Worm (Caenorhabditis elegans) whole organism, young adult: ENCODE measurements around the gene T22C8.6.
A peak's percentile ranks its signal among the peaks of the same experiment; 100 is the strongest.

Experiments
- B0019.2 ChIP-seq: fragments of 200-800 bp; sonication (Bioruptor generic); conservative IDR thresholded peaks from 2 replicates; pipeline ENCODE4 v1.3.6; 2022; ENCODE audit warnings: missing genetic modification reagents, missing genetic modification characterization, missing compliant biosample characterization
- C06A6.2 ChIP-seq: fragments of 200-800 bp; sonication (Bioruptor generic); conservative IDR thresholded peaks from 2 replicates; pipeline ENCODE4 v1.3.6; 2022; ENCODE audit warnings: missing genetic modification characterization, missing compliant biosample characterization
- F52B5.7 ChIP-seq: sonication (generic microtip); optimal IDR thresholded peaks from 2 replicates; lab custom pipeline; 2016; ENCODE audit warnings: mild to moderate bottlenecking, missing genetic modification characterization, missing compliant biosample characterization
- F55B11.4 ChIP-seq: sonication (generic microtip); optimal IDR thresholded peaks from 2 replicates; lab custom pipeline; 2016; ENCODE audit warnings: missing compliant biosample characterization, missing genetic modification characterization, borderline replicate concordance; ENCODE audit not compliant: insufficient read depth
- F57A8.1 ChIP-seq: fragments of 200-800 bp; sonication (Bioruptor generic); optimal IDR thresholded peaks from 2 replicates; lab custom pipeline; 2018; ENCODE audit warnings: mild to moderate bottlenecking, missing genetic modification characterization, moderate library complexity, missing compliant biosample characterization
- K11D2.4 ChIP-seq: fragments of 200-800 bp; sonication (Bioruptor generic); IDR thresholded peaks from 2 replicates; pipeline ENCODE4 v1.3.6; 2022; ENCODE audit warnings: missing genetic modification reagents, missing genetic modification characterization, missing compliant biosample characterization
- Y53F4B.3 ChIP-seq: fragments of 200-800 bp; sonication (Bioruptor generic); IDR thresholded peaks from 2 replicates; pipeline ENCODE4 v1.3.6; 2022; ENCODE audit warnings: missing genetic modification reagents, missing genetic modification characterization, missing compliant biosample characterization
- Y56A3A.18 ChIP-seq: fragments of 200-800 bp; sonication (Bioruptor generic); IDR thresholded peaks from 2 replicates; pipeline ENCODE4 v1.3.6; 2022; ENCODE audit warnings: missing genetic modification reagents, missing genetic modification characterization, missing compliant biosample characterization
- Y79H2A.3 ChIP-seq: fragments of 200-800 bp; sonication (Bioruptor generic); conservative IDR thresholded peaks from 2 replicates; pipeline ENCODE4 v1.3.6; 2022; ENCODE audit warnings: missing genetic modification reagents, missing genetic modification characterization, missing compliant biosample characterization
- ZK185.1 ChIP-seq: sonication (generic microtip); optimal IDR thresholded peaks from 2 replicates; lab custom pipeline; 2016; ENCODE audit warnings: mild to moderate bottlenecking, missing genetic modification characterization, missing compliant biosample characterization; ENCODE audit not compliant: poor library complexity, severe bottlenecking
- bed-1 ChIP-seq: fragments of 200-800 bp; sonication (Bioruptor generic); IDR thresholded peaks from 2 replicates; pipeline ENCODE4 v1.3.6; 2022; ENCODE audit warnings: missing genetic modification reagents, missing genetic modification characterization, missing compliant biosample characterization
- bed-2 ChIP-seq: fragments of 200-800 bp; sonication (Bioruptor generic); IDR thresholded peaks from 2 replicates; pipeline ENCODE4 v1.3.6; 2022; ENCODE audit warnings: missing genetic modification reagents, missing genetic modification characterization, missing compliant biosample characterization
- ceh-100 ChIP-seq: fragments of 200-800 bp; sonication (Bioruptor generic); IDR thresholded peaks from 2 replicates; pipeline ENCODE4 v1.3.6; 2022; ENCODE audit warnings: missing genetic modification reagents, missing genetic modification characterization, missing compliant biosample characterization
- ekl-4 ChIP-seq: fragments of 200-800 bp; sonication (Bioruptor generic); IDR thresholded peaks from 2 replicates; pipeline ENCODE4 v1.3.6; 2022; ENCODE audit warnings: missing genetic modification reagents, missing genetic modification characterization, missing compliant biosample characterization
- hlh-12 ChIP-seq: sonication (generic microtip); optimal IDR thresholded peaks from 2 replicates; lab custom pipeline; 2016; ENCODE audit warnings: missing genetic modification characterization, missing compliant biosample characterization
- hlh-26 ChIP-seq: fragments of 200-800 bp; sonication (Bioruptor generic); conservative IDR thresholded peaks from 2 replicates; pipeline ENCODE4 v1.3.6; 2022; ENCODE audit warnings: missing genetic modification reagents, missing genetic modification characterization, missing compliant biosample characterization
- hmg-1.2 ChIP-seq: fragments of 200-800 bp; sonication (Bioruptor generic); IDR thresholded peaks from 2 replicates; pipeline ENCODE4 v1.3.6; 2022; ENCODE audit warnings: missing genetic modification reagents, missing genetic modification characterization, missing compliant biosample characterization
- lag-1 ChIP-seq: fragments of 200-800 bp; sonication (Bioruptor generic); IDR thresholded peaks from 2 replicates; pipeline ENCODE4 v1.3.6; 2022; ENCODE audit warnings: missing genetic modification reagents, missing genetic modification characterization, missing compliant biosample characterization
- let-526 ChIP-seq: fragments of 200-800 bp; sonication (Bioruptor generic); IDR thresholded peaks from 2 replicates; pipeline ENCODE4 v1.3.6; 2022; ENCODE audit warnings: missing genetic modification reagents, missing genetic modification characterization, missing compliant biosample characterization
- let-607 ChIP-seq, 2 experiments: fragments of 200-800 bp in 1 of 2; sonication (Bioruptor generic) in 1 of 2; sonication (generic microtip) in 1 of 2; optimal IDR thresholded peaks; 2 replicates each; lab custom pipeline; 2016 to 2018; ENCODE audit warnings: mild to moderate bottlenecking in 2 of 2, missing compliant biosample characterization in 2 of 2, missing genetic modification characterization in 2 of 2, moderate library complexity in 2 of 2, missing genotype in 1 of 2
- lin-54 ChIP-seq: fragments of 200-800 bp; sonication (Bioruptor generic); optimal IDR thresholded peaks from 2 replicates; lab custom pipeline; 2018; ENCODE audit warnings: mild to moderate bottlenecking, missing genetic modification characterization, missing compliant biosample characterization
- mel-28 ChIP-seq: sonication (generic microtip); optimal IDR thresholded peaks from 2 replicates; lab custom pipeline; 2016; ENCODE audit warnings: borderline replicate concordance, mild to moderate bottlenecking, missing genetic modification characterization, missing compliant biosample characterization
- mes-4 ChIP-seq: sonication (generic microtip); optimal IDR thresholded peaks from 2 replicates; lab custom pipeline; 2016; ENCODE audit warnings: missing genotype, missing genetic modification characterization, missing compliant biosample characterization
- nhr-80 ChIP-seq: sonication (generic microtip); optimal IDR thresholded peaks from 2 replicates; lab custom pipeline; 2016; ENCODE audit warnings: missing genetic modification characterization, missing compliant biosample characterization
- nhr-90 ChIP-seq: sonication (generic microtip); optimal IDR thresholded peaks from 2 replicates; lab custom pipeline; 2016; ENCODE audit warnings: missing genotype, mild to moderate bottlenecking, missing genetic modification characterization, missing compliant biosample characterization
- pbrm-1 ChIP-seq: fragments of 200-800 bp; sonication (Bioruptor generic); IDR thresholded peaks from 2 replicates; pipeline ENCODE4 v1.3.6; 2022; ENCODE audit warnings: missing genetic modification reagents, missing genetic modification characterization, missing compliant biosample characterization
- pha-4 ChIP-seq: fragments of 150-350 bp; sonication (generic microtip); optimal IDR thresholded peaks from 2 replicates; lab custom pipeline; 2014; ENCODE audit warnings: missing biosample characterization, missing genetic modification reagents, missing genetic modification characterization
- rec-8 ChIP-seq, 2 experiments: sonication (generic microtip); optimal IDR thresholded peaks; 2 replicates each; lab custom pipeline; 2016; ENCODE audit warnings: mild to moderate bottlenecking in 2 of 2, missing genetic modification characterization in 2 of 2, missing genetic modification reagents in 2 of 2, missing genotype in 2 of 2, missing biosample characterization in 1 of 2, missing compliant biosample characterization in 1 of 2, moderate library complexity in 1 of 2
- repo-1 ChIP-seq: sonication (generic microtip); optimal IDR thresholded peaks from 2 replicates; lab custom pipeline; 2017; ENCODE audit warnings: mild to moderate bottlenecking, missing genetic modification characterization, missing compliant biosample characterization
- sea-2 ChIP-seq: fragments of 200-800 bp; sonication (Bioruptor generic); IDR thresholded peaks from 2 replicates; pipeline ENCODE4 v1.3.6; 2022; ENCODE audit warnings: missing genetic modification characterization, missing compliant biosample characterization
- unc-130 ChIP-seq: sonication (generic microtip); optimal IDR thresholded peaks from 2 replicates; lab custom pipeline; 2016; ENCODE audit warnings: missing genetic modification reagents, missing genetic modification characterization, missing compliant biosample characterization
- unc-62 ChIP-seq: fragments of 150-350 bp; optimal IDR thresholded peaks from 2 replicates; lab custom pipeline; 2014; ENCODE audit warnings: missing biosample characterization, missing genetic modification reagents, missing genetic modification characterization
- zim-3 ChIP-seq: sonication (generic microtip); optimal IDR thresholded peaks from 2 replicates; lab custom pipeline; 2017; ENCODE audit warnings: mild to moderate bottlenecking, missing genetic modification characterization, moderate library complexity, missing compliant biosample characterization
- ztf-22 ChIP-seq: fragments of 200-800 bp; sonication (Bioruptor generic); optimal IDR thresholded peaks from 2 replicates; lab custom pipeline; 2018; ENCODE audit warnings: mild to moderate bottlenecking, missing genetic modification characterization, moderate library complexity, missing compliant biosample characterization

The T22C8.6 gene

DNA sequence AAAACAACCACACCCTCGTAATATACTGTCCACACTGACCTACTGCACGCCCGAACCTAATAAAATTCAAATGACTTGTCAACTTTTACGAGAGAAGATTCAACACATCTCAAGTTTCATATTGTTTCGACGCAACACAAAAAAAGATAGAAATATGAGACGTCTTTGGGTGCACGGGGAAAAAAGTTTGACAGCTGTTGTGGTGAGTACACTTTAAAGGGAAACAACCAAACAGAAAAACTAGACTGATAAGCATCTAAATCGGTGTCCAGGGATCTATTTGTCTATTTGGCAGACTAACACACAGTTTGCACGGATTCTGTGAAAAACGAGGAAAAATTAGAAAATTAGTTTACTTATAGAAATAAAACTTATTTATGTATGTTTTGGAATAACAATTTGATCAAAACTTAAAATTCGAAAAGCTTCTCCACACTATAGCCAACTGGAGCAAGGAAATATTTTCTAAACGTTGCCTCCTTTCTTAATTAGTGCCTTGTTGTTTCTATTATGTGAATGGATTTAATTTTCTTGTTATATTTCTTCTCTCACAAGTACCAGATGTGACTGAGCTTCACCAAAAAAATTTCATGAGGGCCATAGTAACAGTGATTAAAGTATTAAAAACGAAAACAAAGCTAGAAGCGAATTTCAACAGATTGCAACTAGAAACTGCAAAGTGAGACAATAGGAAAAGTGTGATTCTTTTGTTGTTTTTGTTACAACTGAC is 13.7 kb upstream of the T22C8.6 start:
- TF ChIP-seq let-526 (GFP tag; lab: Robert Waterston, UW) = no peak
- TF ChIP-seq C06A6.2 (GFP tag; lab: Robert Waterston, UW) = no peak
- no peak for TF ChIP-seq mes-4
- no peak for TF ChIP-seq ekl-4
- TF ChIP-seq B0019.2 (GFP tag; lab: Robert Waterston, UW) = no peak
- TF ChIP-seq Y53F4B.3 (GFP tag; lab: Robert Waterston, UW) = no peak
- no peak for TF ChIP-seq pha-4 (tag; lab: Kevin White, UChicago)
- no peak for TF ChIP-seq pbrm-1 (GFP tag; lab: Robert Waterston, UW)
- TF ChIP-seq unc-130 (GFP tag; lab: Kevin White, UChicago) = no peak
- no peak for TF ChIP-seq K11D2.4 (GFP tag; lab: Robert Waterston, UW)
- TF ChIP-seq mel-28 (tag; lab: Kevin White, UChicago) = no peak

DNA sequence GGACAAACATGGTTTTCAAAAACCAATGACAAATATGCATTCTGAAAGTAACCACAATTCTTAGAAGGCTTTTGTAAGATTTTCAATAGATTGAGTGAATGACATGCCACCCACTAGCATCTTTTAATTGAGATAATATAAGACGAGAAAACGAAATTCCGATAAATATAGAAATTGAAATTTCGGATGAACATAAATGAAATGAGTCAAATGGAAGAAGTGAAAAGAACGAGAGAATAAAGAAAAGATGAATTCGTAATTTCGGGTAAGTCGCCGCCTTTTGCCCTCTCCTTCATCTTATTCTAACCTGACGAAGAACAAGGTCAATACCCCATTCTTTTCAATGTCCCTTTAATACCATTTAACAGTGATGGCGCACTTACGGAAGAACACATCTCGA is 12.3 kb upstream of the T22C8.6 start:
- TF ChIP-seq F52B5.7 (no peak), unc-130 (GFP tag; lab: Kevin White, UChicago) (no peak), lin-54 (GFP tag; lab: Kevin White, UChicago) (no peak), ZK185.1 (no peak), hlh-26 (GFP tag; lab: Robert Waterston, UW) (no peak), ztf-22 (GFP tag; lab: Kevin White, UChicago) (no peak), let-526 (GFP tag; lab: Robert Waterston, UW) (no peak), Y79H2A.3 (GFP tag; lab: Robert Waterston, UW) (no peak), bed-2 (no peak), zim-3 (no peak), let-607 (tag; optimal IDR thresholded peaks at IDR 0.05; lab: Kevin White, UChicago) (no peak), repo-1 (tag; lab: Kevin White, UChicago) (no peak), hlh-12 (tag; lab: Kevin White, UChicago) (no peak), sea-2 (GFP tag; lab: Robert Waterston, UW) (no peak), nhr-90 (tag; lab: Kevin White, UChicago) (no peak), F57A8.1 (GFP tag; lab: Kevin White, UChicago) (no peak), lag-1 (GFP tag; lab: Robert Waterston, UW) (no peak), bed-1 (GFP tag; lab: Robert Waterston, UW) (no peak)

ce11 chrII:8641131-8641530 is 11.1 kb upstream of the T22C8.6 start, which contains the start of gene D2085.7:
TSS of gene D2085.7 (plus strand) at chrII:8641381.
- no peak for TF ChIP-seq ztf-22 (GFP tag; lab: Kevin White, UChicago)
- peak; percentile 28; the same call in 1 of the 2 replicates for TF ChIP-seq hmg-1.2 (GFP tag; lab: Robert Waterston, UW)
- no peak for TF ChIP-seq hlh-26 (GFP tag; lab: Robert Waterston, UW)
- TF ChIP-seq unc-62 (GFP tag; lab: Kevin White, UChicago) = no peak
- no peak for TF ChIP-seq F55B11.4
- TF ChIP-seq rec-8 (tag; optimal IDR thresholded peaks at IDR 0.05; lab: Kevin White, UChicago) = no peak
- TF ChIP-seq Y56A3A.18 (GFP tag; lab: Robert Waterston, UW) = no peak
- TF ChIP-seq, all 124 proteins: peak for 1

DNA sequence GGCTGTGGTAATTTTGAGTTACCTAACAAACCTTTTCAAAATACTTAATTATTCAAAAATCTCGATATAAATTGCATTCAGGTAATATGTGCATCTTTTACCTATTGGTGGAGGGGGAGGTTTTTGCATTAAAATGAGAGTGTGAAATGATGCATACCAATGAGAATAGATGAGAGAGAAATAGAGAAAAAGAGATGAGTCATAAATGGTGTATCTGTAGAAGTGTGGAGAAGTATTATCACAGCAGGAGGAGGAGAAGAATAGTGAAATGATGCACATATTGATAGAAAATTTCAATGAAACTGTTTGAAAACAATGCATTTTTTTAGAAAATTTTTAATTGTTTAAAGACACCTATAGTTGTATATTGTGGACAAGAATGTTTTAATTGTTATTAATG is 10.4 kb upstream of the T22C8.6 start:
- TF ChIP-seq ceh-100 (GFP tag; lab: Robert Waterston, UW) (no peak), nhr-80 (tag; lab: Kevin White, UChicago) (peak; percentile 13), mes-4 (no peak)
